Worm (Caenorhabditis elegans) whole organism, early embryonic: ENCODE results near the gene ZK971.1.

Source experiments
- hnd-1 ChIP-seq: sonication (generic microtip); optimal IDR thresholded peaks from 2 replicates; lab custom pipeline; 2016; ENCODE audit warnings: missing genetic modification characterization, missing compliant biosample characterization
- tbx-11 ChIP-seq: fragments of 200-800 bp; sonication (Bioruptor generic); IDR thresholded peaks from 2 replicates; pipeline ENCODE4 v1.3.6; 2022; ENCODE audit warnings: missing genetic modification characterization, missing compliant biosample characterization
- tra-4 ChIP-seq: sonication (generic microtip); optimal IDR thresholded peaks from 2 replicates; lab custom pipeline; 2017; ENCODE audit warnings: missing genetic modification characterization, missing compliant biosample characterization

- no peak for TF ChIP-seq hnd-1 (tag; lab: Kevin White, UChicago)
- TF ChIP-seq tra-4 (tag; lab: Kevin White, UChicago) = no peak
- TF ChIP-seq tbx-11 = no peak
These were observed 32.3 kb downstream of the ZK971.1 start for ce11 chrII:10247154-10247553.
